Worm (Caenorhabditis elegans): ENCODE data around the gene bath-31.
"Not testable (repeated sequence)": the region's sequence is repeated elsewhere in the genome, so short reads cannot be mapped to it uniquely, and the experiment has no call there.

Gene bath-31

ce11 chrII:3761599-3761998 lies 29.8 kb downstream of the bath-31 start, which contains the start of gene T24E12.6:
Gene T24E12.6 (minus strand): TSS chrII:3761699.
- TF ChIP-seq tab-1 (GFP tag; IDR thresholded peaks at IDR 0.05); ref-1 (GFP tag; conservative IDR thresholded peaks at IDR 0.05); T22C8.4 (GFP tag; IDR thresholded peaks at IDR 0.05): not testable (repeated sequence)

DNA sequence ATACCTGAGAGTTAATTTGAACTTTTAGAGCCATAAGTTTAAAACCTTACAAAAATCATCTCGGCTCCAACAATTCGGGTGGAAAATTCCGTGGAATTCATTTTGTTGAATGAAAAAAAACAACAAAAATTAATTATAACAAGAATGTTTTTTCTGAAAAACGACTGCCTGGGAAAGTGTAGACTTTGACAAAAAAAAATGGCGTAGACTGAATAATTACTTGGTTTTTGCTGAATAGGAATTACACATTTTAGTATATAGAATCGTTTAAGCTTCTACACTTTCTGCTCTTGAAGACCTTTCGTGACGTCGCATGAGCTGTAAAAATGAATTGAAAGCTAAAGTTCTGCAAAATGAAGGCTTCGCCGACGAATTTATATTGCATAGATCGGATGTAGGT lies 32.7 kb downstream of the bath-31 start, which contains the start of gene srx-112:
Gene srx-112 (minus strand): TSS at position 101 of the 400 bp plus-strand sequence.
- TF ChIP-seq ref-1 (GFP tag; conservative IDR thresholded peaks at IDR 0.05): no peak
- TF ChIP-seq cog-1 (tag; optimal IDR thresholded peaks at IDR 0.05): no peak
- TF ChIP-seq ztf-29 (GFP tag; IDR thresholded peaks at IDR 0.05): no peak
- TF ChIP-seq tab-1 (GFP tag; IDR thresholded peaks at IDR 0.05): no peak
- TF ChIP-seq flt-1 (GFP tag; IDR thresholded peaks at IDR 0.05): no peak
- no peak for TF ChIP-seq ztf-23 (GFP tag; IDR thresholded peaks at IDR 0.05)
- no peak for TF ChIP-seq med-1 (GFP tag; optimal IDR thresholded peaks at IDR 0.05; ENCODE audit: insufficient read depth)
- no peak for TF ChIP-seq klf-2 (GFP tag; conservative IDR thresholded peaks at IDR 0.05)
- no peak for TF ChIP-seq T22C8.4 (GFP tag; IDR thresholded peaks at IDR 0.05)

- TF ChIP-seq ztf-23 (GFP tag; IDR thresholded peaks at IDR 0.05) (no peak), med-1 (GFP tag; optimal IDR thresholded peaks at IDR 0.05; ENCODE audit: insufficient read depth) (no peak), T22C8.4 (GFP tag; IDR thresholded peaks at IDR 0.05) (no peak), tab-1 (GFP tag; IDR thresholded peaks at IDR 0.05) (no peak), ztf-29 (GFP tag; IDR thresholded peaks at IDR 0.05) (no peak), cog-1 (tag; optimal IDR thresholded peaks at IDR 0.05) (no peak), ref-1 (GFP tag; conservative IDR thresholded peaks at IDR 0.05) (no peak)
Observed at ce11 chrII:3771640-3772039, 39.9 kb downstream of the bath-31 start.

DNA sequence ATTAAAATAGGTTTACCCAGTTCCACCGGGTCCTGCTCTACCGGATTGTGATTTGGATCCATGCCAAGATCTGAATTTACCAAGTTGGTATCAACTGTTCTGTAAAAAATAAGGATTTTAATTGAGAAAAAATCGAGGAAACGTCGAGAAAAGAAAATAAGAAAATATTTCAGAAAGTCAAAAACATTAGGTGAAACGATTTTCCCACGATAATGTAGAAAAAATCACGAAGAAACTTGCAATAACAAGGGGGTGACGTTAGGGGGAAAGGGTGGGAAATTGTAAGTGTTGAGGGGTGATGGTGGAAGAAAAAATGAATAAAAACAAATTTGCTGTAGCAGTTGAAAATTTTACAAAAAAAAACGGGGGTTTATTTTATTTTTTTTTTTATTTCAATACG lies 41.4 kb downstream of the bath-31 start, which contains the start of gene T24E12.10:
Gene T24E12.10 (minus strand): TSS at position 101 of the 400 bp plus-strand sequence.
- TF ChIP-seq cog-1 (tag; optimal IDR thresholded peaks at IDR 0.05): no peak
- no peak for TF ChIP-seq flt-1 (GFP tag; IDR thresholded peaks at IDR 0.05)
- no peak for TF ChIP-seq klf-2 (GFP tag; conservative IDR thresholded peaks at IDR 0.05)
- TF ChIP-seq ztf-29 (GFP tag; IDR thresholded peaks at IDR 0.05): no peak
- no peak for TF ChIP-seq ref-1 (GFP tag; conservative IDR thresholded peaks at IDR 0.05)
- no peak for TF ChIP-seq tab-1 (GFP tag; IDR thresholded peaks at IDR 0.05)
- no peak for TF ChIP-seq T22C8.4 (GFP tag; IDR thresholded peaks at IDR 0.05)
- TF ChIP-seq ztf-23 (GFP tag; IDR thresholded peaks at IDR 0.05): no peak
- no peak for TF ChIP-seq med-1 (GFP tag; optimal IDR thresholded peaks at IDR 0.05; ENCODE audit: insufficient read depth)

DNA sequence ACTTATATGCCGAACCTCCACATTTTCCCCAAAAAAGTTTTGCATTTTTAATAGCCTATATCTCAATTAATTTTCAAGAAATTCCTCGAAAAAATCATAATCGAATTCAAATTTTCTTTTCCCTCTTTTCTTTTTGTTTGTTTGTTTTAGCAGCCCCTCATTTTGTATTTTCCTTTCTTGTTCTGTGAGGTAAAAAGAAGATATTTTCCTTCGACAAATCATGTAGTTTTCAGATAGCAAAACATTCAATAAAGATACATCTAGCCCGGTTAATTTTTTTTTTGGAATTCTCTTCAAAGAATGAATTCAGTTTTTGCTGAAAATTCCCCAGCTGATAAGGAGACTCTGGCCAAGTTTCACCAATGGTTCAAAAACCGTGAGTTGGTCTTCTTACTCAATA lies 43.9 kb downstream of the bath-31 start, which contains the start of gene T24E12.3:
Gene T24E12.3 (plus strand): TSS at position 301 of the 400 bp plus-strand sequence.
- TF ChIP-seq ref-1 (GFP tag; conservative IDR thresholded peaks at IDR 0.05) (no peak), ztf-23 (GFP tag; IDR thresholded peaks at IDR 0.05) (no peak), cog-1 (tag; optimal IDR thresholded peaks at IDR 0.05) (no peak), T22C8.4 (GFP tag; IDR thresholded peaks at IDR 0.05) (no peak), med-1 (GFP tag; optimal IDR thresholded peaks at IDR 0.05; ENCODE audit: insufficient read depth) (no peak), klf-2 (GFP tag; conservative IDR thresholded peaks at IDR 0.05) (no peak)

DNA sequence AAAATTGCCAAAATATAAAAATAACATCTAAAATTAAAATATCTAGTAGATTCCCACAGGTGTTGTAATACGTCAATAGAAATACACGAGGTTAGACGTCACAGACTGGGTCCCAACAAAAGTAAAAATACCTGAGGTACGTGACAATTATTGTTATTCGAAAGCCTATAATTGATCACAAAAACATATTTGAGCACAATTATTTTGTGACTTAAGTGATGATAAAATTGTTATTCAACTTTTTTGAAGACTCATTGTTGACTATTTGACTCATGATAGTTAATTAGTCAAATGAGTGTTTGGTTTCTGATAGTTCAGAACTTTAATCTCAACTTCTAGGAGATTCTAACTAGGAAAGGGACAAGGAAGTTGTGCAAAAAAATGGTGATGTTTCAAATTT lies 46.0 kb downstream of the bath-31 start:
- TF ChIP-seq med-1 (GFP tag; optimal IDR thresholded peaks at IDR 0.05; ENCODE audit: insufficient read depth) (no peak), cog-1 (tag; optimal IDR thresholded peaks at IDR 0.05) (no peak), ztf-23 (GFP tag; IDR thresholded peaks at IDR 0.05) (no peak)

DNA sequence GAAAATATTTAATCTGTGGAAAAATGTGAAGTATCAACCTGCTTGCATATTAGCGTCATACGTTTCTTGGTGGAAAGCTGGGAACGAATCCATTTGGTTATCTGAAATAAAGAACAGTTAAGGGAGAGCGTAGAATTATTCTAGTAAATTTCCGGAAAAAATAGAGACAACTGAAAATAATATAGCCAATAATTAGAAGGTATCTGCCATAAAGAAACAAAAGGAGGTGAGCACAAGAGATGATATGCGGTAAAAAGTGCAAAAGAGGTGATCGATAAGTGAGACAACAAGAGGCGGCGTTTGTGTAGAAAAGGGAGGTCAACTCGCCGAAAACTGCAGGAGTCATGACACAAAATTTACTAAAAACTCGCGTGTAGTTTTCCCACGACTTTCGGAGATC lies 47.7 kb downstream of the bath-31 start, which contains the start of gene T24E12.11:
Gene T24E12.11 (minus strand): TSS at position 101 of the 400 bp plus-strand sequence.
- TF ChIP-seq med-1 (GFP tag; optimal IDR thresholded peaks at IDR 0.05; ENCODE audit: insufficient read depth) (no peak), ztf-29 (GFP tag; IDR thresholded peaks at IDR 0.05) (no peak), ref-1 (GFP tag; conservative IDR thresholded peaks at IDR 0.05) (no peak), flt-1 (GFP tag; IDR thresholded peaks at IDR 0.05) (no peak), T22C8.4 (GFP tag; IDR thresholded peaks at IDR 0.05) (no peak), tab-1 (GFP tag; IDR thresholded peaks at IDR 0.05) (no peak), klf-2 (GFP tag; conservative IDR thresholded peaks at IDR 0.05) (no peak), ztf-23 (GFP tag; IDR thresholded peaks at IDR 0.05) (no peak), cog-1 (tag; optimal IDR thresholded peaks at IDR 0.05) (no peak)

ce11 chrII:3781238-3781637 lies 49.5 kb downstream of the bath-31 start:
- TF ChIP-seq klf-2 (GFP tag; conservative IDR thresholded peaks at IDR 0.05): no peak
- no peak for TF ChIP-seq cog-1 (tag; optimal IDR thresholded peaks at IDR 0.05)
- TF ChIP-seq med-1 (GFP tag; optimal IDR thresholded peaks at IDR 0.05; ENCODE audit: insufficient read depth): no peak
- TF ChIP-seq flt-1 (GFP tag; IDR thresholded peaks at IDR 0.05): no peak
- no peak for TF ChIP-seq tab-1 (GFP tag; IDR thresholded peaks at IDR 0.05)
- no peak for TF ChIP-seq ztf-23 (GFP tag; IDR thresholded peaks at IDR 0.05)
- no peak for TF ChIP-seq ref-1 (GFP tag; conservative IDR thresholded peaks at IDR 0.05)
- TF ChIP-seq T22C8.4 (GFP tag; IDR thresholded peaks at IDR 0.05): no peak
- TF ChIP-seq ztf-29 (GFP tag; IDR thresholded peaks at IDR 0.05): no peak

DNA sequence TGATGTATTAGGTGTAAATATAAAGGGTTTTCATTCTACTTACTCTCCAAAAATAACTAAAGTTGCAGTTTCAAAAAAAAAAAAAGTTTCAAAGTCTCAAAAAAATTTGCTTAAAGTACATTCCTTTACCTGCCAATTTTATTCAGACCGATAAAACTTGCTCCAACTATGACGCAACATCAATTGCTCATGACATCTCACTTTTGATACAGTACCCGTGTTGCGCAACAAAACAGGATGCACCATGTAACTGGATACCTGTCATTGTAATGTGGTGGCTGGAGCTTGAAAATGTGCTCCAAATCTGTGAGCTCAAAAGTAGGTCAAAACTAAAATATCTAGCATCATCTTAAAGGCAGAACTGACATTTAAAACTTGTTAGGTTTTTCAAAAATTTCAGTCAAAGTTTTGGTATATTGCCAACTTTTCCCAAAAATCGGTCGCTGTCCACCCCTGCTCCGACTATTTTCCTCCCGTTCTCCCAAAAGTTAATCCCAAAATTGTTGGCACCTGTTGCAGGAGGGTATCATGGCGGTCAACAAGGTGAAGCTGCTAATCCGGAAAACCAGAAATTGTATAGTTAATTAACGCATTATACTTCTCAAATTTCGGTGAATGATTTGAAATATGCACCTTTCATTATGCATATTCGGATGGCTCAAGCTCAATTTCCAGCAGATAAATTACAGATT lies 50.7 kb downstream of the bath-31 start, which contains the start of gene T24E12.2:
Gene T24E12.2 (plus strand): TSS at position 642 of the 692 bp plus-strand sequence.
- TF ChIP-seq ztf-23 (GFP tag; IDR thresholded peaks at IDR 0.05) (no peak), ztf-29 (GFP tag; IDR thresholded peaks at IDR 0.05) (no peak), ref-1 (GFP tag; conservative IDR thresholded peaks at IDR 0.05) (no peak), klf-2 (GFP tag; conservative IDR thresholded peaks at IDR 0.05) (no peak), med-1 (GFP tag; optimal IDR thresholded peaks at IDR 0.05; ENCODE audit: insufficient read depth) (no peak), tab-1 (GFP tag; IDR thresholded peaks at IDR 0.05) (no peak), cog-1 (tag; optimal IDR thresholded peaks at IDR 0.05) (no peak), T22C8.4 (GFP tag; IDR thresholded peaks at IDR 0.05) (no peak), flt-1 (GFP tag; IDR thresholded peaks at IDR 0.05) (no peak)

Data from whole organism, midembryonic.